Fruit fly (Drosophila melanogaster) whole organism, prepupa: ENCODE data around the gene Datp.

Source experiments
- CG10631 ChIP-seq: fragments of 200-800 bp; sonication (Bioruptor generic); optimal IDR thresholded peaks from 2 replicates; lab custom pipeline; 2016; ENCODE audit warnings: missing biosample characterization, missing genetic modification characterization
- CG10669 ChIP-seq: fragments of 200-800 bp; sonication (Bioruptor generic); optimal IDR thresholded peaks from 3 replicates; lab custom pipeline; 2018; ENCODE audit warnings: missing biosample characterization, mild to moderate bottlenecking, missing genetic modification characterization, moderate library complexity
- CG11294 ChIP-seq: fragments of 200-800 bp; sonication (Bioruptor generic); IDR thresholded peaks from 2 replicates; pipeline ENCODE4 v1.3.6; 2022; ENCODE audit warnings: missing biosample characterization, missing genetic modification characterization
- CG11762 ChIP-seq: fragments of 200-800 bp; sonication (Bioruptor generic); optimal IDR thresholded peaks from 3 replicates; lab custom pipeline; 2016; ENCODE audit warnings: missing biosample characterization, missing genetic modification characterization; ENCODE audit not compliant: insufficient read depth
- CG15336 ChIP-seq: fragments of 200-800 bp; sonication (Bioruptor generic); IDR thresholded peaks from 2 replicates; pipeline ENCODE4 v1.3.6; 2022; ENCODE audit warnings: missing biosample characterization, missing genetic modification characterization
- CG1621 ChIP-seq: fragments of 200-800 bp; sonication (Bioruptor generic); optimal IDR thresholded peaks from 3 replicates; lab custom pipeline; 2018; ENCODE audit warnings: missing biosample characterization, mild to moderate bottlenecking, missing genetic modification characterization
- CG16779 ChIP-seq: fragments of 200-800 bp; sonication (Bioruptor generic); optimal IDR thresholded peaks from 3 replicates; lab custom pipeline; 2017; ENCODE audit warnings: missing biosample characterization, mild to moderate bottlenecking, missing genetic modification characterization
- CG3032 ChIP-seq: fragments of 200-800 bp; optimal IDR thresholded peaks from 2 replicates; lab custom pipeline; 2019; ENCODE audit warnings: missing biosample characterization, mild to moderate bottlenecking, missing genetic modification characterization, moderate library complexity
- CG31627 ChIP-seq: fragments of 200-800 bp; sonication (Bioruptor generic); optimal IDR thresholded peaks from 3 replicates; lab custom pipeline; 2016; ENCODE audit warnings: missing biosample characterization, missing genetic modification characterization
- CG32006 ChIP-seq: fragments of 200-800 bp; sonication (Bioruptor generic); optimal IDR thresholded peaks from 3 replicates; lab custom pipeline; 2017; ENCODE audit warnings: missing biosample characterization, mild to moderate bottlenecking, missing genetic modification characterization
- CG34406 ChIP-seq: fragments of 200-800 bp; sonication (Bioruptor generic); optimal IDR thresholded peaks from 3 replicates; lab custom pipeline; 2016; ENCODE audit warnings: missing biosample characterization, missing genetic modification characterization
- CG3919 ChIP-seq: fragments of 200-800 bp; sonication (Bioruptor generic); optimal IDR thresholded peaks from 3 replicates; lab custom pipeline; 2016; ENCODE audit warnings: missing biosample characterization, missing genetic modification characterization
- CG4318 ChIP-seq: fragments of 200-800 bp; sonication (Bioruptor generic); optimal IDR thresholded peaks from 3 replicates; lab custom pipeline; 2017; ENCODE audit warnings: missing biosample characterization, mild to moderate bottlenecking, missing genetic modification characterization
- CG6163 ChIP-seq: fragments of 200-800 bp; sonication (Bioruptor generic); IDR thresholded peaks from 3 replicates; pipeline ENCODE4 v1.3.6; 2022; ENCODE audit warnings: missing biosample characterization, missing genetic modification characterization
- CG6276 ChIP-seq: fragments of 200-800 bp; sonication (Bioruptor generic); optimal IDR thresholded peaks from 2 replicates; lab custom pipeline; 2017; ENCODE audit warnings: missing biosample characterization, mild to moderate bottlenecking, missing genetic modification characterization
- CG6808 ChIP-seq: fragments of 200-800 bp; sonication (Bioruptor generic); optimal IDR thresholded peaks from 3 replicates; lab custom pipeline; 2017; ENCODE audit warnings: missing biosample characterization, missing genetic modification characterization, mild to moderate bottlenecking, moderate library complexity, missing genetic modification reagents
- CG8119 ChIP-seq: fragments of 200-800 bp; sonication (Bioruptor generic); IDR thresholded peaks from 3 replicates; pipeline ENCODE4 v1.3.6; 2022; ENCODE audit warnings: missing biosample characterization, missing genetic modification characterization
- CG8632 ChIP-seq: fragments of 200-800 bp; sonication (Bioruptor generic); optimal IDR thresholded peaks from 3 replicates; lab custom pipeline; 2016; ENCODE audit warnings: missing biosample characterization, missing genetic modification characterization
- CG9139 ChIP-seq: fragments of 200-800 bp; sonication (Bioruptor generic); optimal IDR thresholded peaks from 3 replicates; lab custom pipeline; 2017; ENCODE audit warnings: missing biosample characterization, mild to moderate bottlenecking, missing genetic modification characterization
- Eip93F ChIP-seq: fragments of 200-800 bp; sonication (Bioruptor generic); optimal IDR thresholded peaks from 2 replicates; lab custom pipeline; 2016; ENCODE audit warnings: missing biosample characterization, mild to moderate bottlenecking, missing genetic modification characterization
- Ets21C ChIP-seq: fragments of 200-800 bp; sonication (Bioruptor generic); optimal IDR thresholded peaks from 3 replicates; lab custom pipeline; 2016; ENCODE audit warnings: missing biosample characterization, missing genetic modification characterization
- Ets96B ChIP-seq: fragments of 200-800 bp; optimal IDR thresholded peaks from 2 replicates; lab custom pipeline; 2019; ENCODE audit warnings: missing biosample characterization, mild to moderate bottlenecking, missing genetic modification characterization, moderate library complexity
- Gug ChIP-seq: fragments of 200-800 bp; sonication (Bioruptor generic); IDR thresholded peaks from 2 replicates; pipeline ENCODE4 v1.3.6; 2022; ENCODE audit warnings: missing biosample characterization, missing genetic modification characterization
- Hr38 ChIP-seq: sonication (Bioruptor generic); optimal IDR thresholded peaks from 2 replicates; lab custom pipeline; 2016; ENCODE audit warnings: missing biosample characterization, missing genetic modification characterization
- Hr39 ChIP-seq: fragments of 200-800 bp; sonication (Bioruptor generic); optimal IDR thresholded peaks from 2 replicates; lab custom pipeline; 2016; ENCODE audit warnings: missing biosample characterization, missing genetic modification characterization
- Hr4 ChIP-seq: fragments of 200-800 bp; sonication (Bioruptor generic); optimal IDR thresholded peaks from 3 replicates; lab custom pipeline; 2016; ENCODE audit warnings: missing biosample characterization, missing genetic modification characterization
- Lpt ChIP-seq: fragments of 200-800 bp; sonication (Bioruptor generic); optimal IDR thresholded peaks from 3 replicates; lab custom pipeline; 2016; ENCODE audit warnings: missing biosample characterization, missing genetic modification characterization
- Met ChIP-seq: fragments of 200-800 bp; sonication (Bioruptor generic); optimal IDR thresholded peaks from 3 replicates; lab custom pipeline; 2016; ENCODE audit warnings: missing biosample characterization, missing genetic modification characterization
- OdsH ChIP-seq: fragments of 200-800 bp; sonication (Bioruptor generic); optimal IDR thresholded peaks from 3 replicates; lab custom pipeline; 2016; ENCODE audit warnings: missing biosample characterization, missing genetic modification characterization
- Smox ChIP-seq: fragments of 200-800 bp; sonication (Bioruptor generic); optimal IDR thresholded peaks from 3 replicates; lab custom pipeline; 2016; ENCODE audit warnings: missing biosample characterization, missing genetic modification characterization
- Sox102F ChIP-seq: fragments of 200-800 bp; sonication (Bioruptor generic); optimal IDR thresholded peaks from 2 replicates; lab custom pipeline; 2016; ENCODE audit warnings: missing biosample characterization, mild to moderate bottlenecking, missing genetic modification characterization
- Sox15 ChIP-seq: fragments of 200-800 bp; sonication (Bioruptor generic); optimal IDR thresholded peaks from 3 replicates; lab custom pipeline; 2016; ENCODE audit warnings: missing biosample characterization, missing genetic modification characterization
- acj6 ChIP-seq: fragments of 200-800 bp; sonication (Bioruptor generic); optimal IDR thresholded peaks from 3 replicates; lab custom pipeline; 2016; ENCODE audit warnings: missing biosample characterization, missing genetic modification characterization
- eg ChIP-seq: fragments of 200-800 bp; sonication (Bioruptor generic); IDR thresholded peaks from 3 replicates; pipeline ENCODE4 v1.3.6; 2022; ENCODE audit warnings: missing biosample characterization, missing genetic modification characterization
- fd59A ChIP-seq: fragments of 200-800 bp; sonication (Bioruptor generic); optimal IDR thresholded peaks from 2 replicates; lab custom pipeline; 2017; ENCODE audit warnings: missing biosample characterization, mild to moderate bottlenecking, missing genetic modification characterization, missing genetic modification reagents
- fd85E ChIP-seq: fragments of 200-800 bp; sonication (Bioruptor generic); optimal IDR thresholded peaks from 3 replicates; lab custom pipeline; 2016; ENCODE audit warnings: missing biosample characterization, missing genetic modification characterization
- fkh ChIP-seq: fragments of 200-800 bp; sonication (Bioruptor generic); optimal IDR thresholded peaks from 3 replicates; lab custom pipeline; 2017; ENCODE audit warnings: missing biosample characterization, mild to moderate bottlenecking, missing genetic modification characterization, moderate library complexity
- lz ChIP-seq: fragments of 200-800 bp; sonication (Bioruptor generic); optimal IDR thresholded peaks from 3 replicates; lab custom pipeline; 2016; ENCODE audit warnings: missing biosample characterization, missing genetic modification characterization
- net ChIP-seq: fragments of 200-800 bp; sonication (Bioruptor generic); optimal IDR thresholded peaks from 3 replicates; lab custom pipeline; 2016; ENCODE audit warnings: missing biosample characterization, missing genetic modification characterization
- salr ChIP-seq, 2 experiments: fragments of 200-800 bp; sonication (Bioruptor generic); optimal IDR thresholded peaks; 3 replicates each; lab custom pipeline; 2016 to 2018; ENCODE audit warnings: missing biosample characterization in 2 of 2, missing genetic modification characterization in 2 of 2, mild to moderate bottlenecking in 1 of 2
- spab ChIP-seq: fragments of 200-800 bp; sonication (Bioruptor generic); optimal IDR thresholded peaks from 2 replicates; lab custom pipeline; 2017; ENCODE audit warnings: missing biosample characterization, mild to moderate bottlenecking, missing genetic modification characterization, missing genetic modification reagents
- ss ChIP-seq, 2 experiments: fragments of 200-800 bp; sonication (Bioruptor generic); optimal IDR thresholded peaks; 2 replicates in 1 of 2; 3 replicates in 1 of 2; lab custom pipeline; 2017 to 2018; ENCODE audit warnings: mild to moderate bottlenecking in 2 of 2, missing biosample characterization in 2 of 2, missing genetic modification characterization in 2 of 2, moderate library complexity in 1 of 2
- svp ChIP-seq: fragments of 200-800 bp; sonication (Bioruptor generic); peaks from one replicate; lab custom pipeline; 2016; ENCODE audit warnings: missing biosample characterization, missing genetic modification characterization
- topi ChIP-seq: fragments of 200-800 bp; sonication (Bioruptor generic); optimal IDR thresholded peaks from 3 replicates; lab custom pipeline; 2016; ENCODE audit warnings: missing biosample characterization, missing genetic modification characterization
- vri ChIP-seq: fragments of 200-800 bp; sonication (Bioruptor generic); optimal IDR thresholded peaks from 3 replicates; lab custom pipeline; 2016; ENCODE audit warnings: missing biosample characterization, mild to moderate bottlenecking, missing genetic modification characterization

The Datp gene

dm6 chr2L:9986402-9987350 lies 48.1 kb upstream of the Datp start (continued):
- TF ChIP-seq CG6808 (GFP tag; lab: Kevin White, UChicago) (peak; percentile 92), CG3032 (peak; percentile 93), Smox (GFP tag; lab: Kevin White, UChicago) (peak; percentile 89), spab (GFP tag; lab: Kevin White, UChicago) (peak; percentile 93), CG11294 (GFP tag; lab: Robert Waterston, UW) (peak; percentile 79), CG31627 (GFP tag; lab: Kevin White, UChicago) (peak; percentile 93), acj6 (GFP tag; lab: Kevin White, UChicago) (peak; percentile 93), CG11762 (GFP tag; lab: Kevin White, UChicago) (peak; percentile 80), Gug (GFP tag; lab: Robert Waterston, UW) (peak; percentile 88), OdsH (peak; percentile 90)

DNA sequence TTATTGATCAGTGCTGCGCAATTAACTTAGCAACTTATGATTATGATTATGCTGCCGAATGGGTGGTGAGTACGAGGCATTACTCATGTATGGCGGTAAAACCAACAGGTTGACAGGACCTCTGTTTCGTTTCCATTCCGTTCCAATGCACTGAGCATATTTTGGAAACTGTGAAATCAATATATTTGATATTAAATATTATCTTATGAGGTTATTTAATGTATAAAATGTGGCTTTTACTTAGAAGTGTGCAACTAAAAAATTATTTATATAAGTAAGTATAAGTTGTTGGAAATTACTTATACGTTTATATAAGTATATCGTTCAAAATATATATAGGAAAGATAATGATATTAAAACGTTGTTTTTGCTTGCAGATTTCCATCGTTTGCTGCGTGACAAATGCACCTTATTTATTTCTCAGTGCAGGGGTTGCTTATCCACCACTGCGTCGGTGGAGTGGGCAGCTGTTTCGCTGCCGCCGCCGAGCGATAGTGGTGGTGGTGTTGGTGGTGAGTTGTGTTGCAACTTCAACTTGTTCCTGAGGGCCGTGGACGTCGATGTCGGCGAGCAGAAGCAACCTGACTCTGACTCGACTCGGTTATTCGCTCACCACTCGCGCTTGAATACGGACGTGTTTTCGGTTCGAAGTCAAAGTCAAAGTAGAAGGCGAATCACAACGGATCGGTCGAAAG lies 45.6 kb upstream of the Datp start, which contains the start of gene bib:
Gene bib, plus strand, starts transcription at position 568 of the 695 bp plus-strand sequence.
- TF ChIP-seq Ets96B (tag; lab: Kevin White, UChicago), result peak; percentile 93
- peak; percentile 76 to 93 for TF ChIP-seq salr (GFP tag; optimal IDR thresholded peaks at IDR 0.05; lab: Kevin White, UChicago)
- peak; percentile 76 for TF ChIP-seq CG6276
- TF ChIP-seq CG11762 (GFP tag; lab: Kevin White, UChicago), result peak; percentile 87
- TF ChIP-seq Smox (GFP tag; lab: Kevin White, UChicago), result peak; percentile 80
- peak; percentile 93 for TF ChIP-seq CG10631 (GFP tag; lab: Kevin White, UChicago)
- peak; percentile 59 for TF ChIP-seq CG31627 (GFP tag; lab: Kevin White, UChicago)
- peak; percentile 90 for TF ChIP-seq svp (GFP tag; lab: Kevin White, UChicago)
- peak; percentile 41; the same call in 1 of the 2 replicates for TF ChIP-seq Gug (GFP tag; lab: Robert Waterston, UW)
- TF ChIP-seq vri (GFP tag; lab: Kevin White, UChicago), result peak; percentile 79
- TF ChIP-seq CG1621 (tag; lab: Kevin White, UChicago), result peak; percentile 76
- TF ChIP-seq ss (GFP tag; optimal IDR thresholded peaks at IDR 0.05; lab: Kevin White, UChicago), result peak; percentile 88 to 91
- TF ChIP-seq Hr39, result peak; percentile 54
- TF ChIP-seq CG8632 (GFP tag; lab: Kevin White, UChicago), result peak; percentile 90
- TF ChIP-seq CG34406 (GFP tag; lab: Kevin White, UChicago), result peak; percentile 92
- peak; percentile 90 for TF ChIP-seq net (GFP tag; lab: Kevin White, UChicago)
- TF ChIP-seq fkh (GFP tag; lab: Kevin White, UChicago), result peak; percentile 25
- peak; percentile 84 for TF ChIP-seq Sox102F (GFP tag; lab: Kevin White, UChicago)
- TF ChIP-seq CG4318 (GFP tag; lab: Kevin White, UChicago), result peak; percentile 84
- TF ChIP-seq CG15336 (GFP tag; lab: Robert Waterston, UW), result peak; percentile 80
- TF ChIP-seq fd85E, result peak; percentile 65
- TF ChIP-seq fd59A (GFP tag; lab: Kevin White, UChicago), result peak; percentile 87
- peak; percentile 82 for TF ChIP-seq CG16779 (tag; lab: Kevin White, UChicago)
- peak; percentile 85 for TF ChIP-seq Lpt (GFP tag; lab: Kevin White, UChicago)
- peak; percentile 89 for TF ChIP-seq CG8119 (GFP tag; lab: Robert Waterston, UW)
- peak; percentile 75; the same call in 2 of the 3 replicates for TF ChIP-seq CG6163 (GFP tag; lab: Robert Waterston, UW)
- peak; percentile 85 for TF ChIP-seq Met (GFP tag; lab: Kevin White, UChicago)
- peak; percentile 89 for TF ChIP-seq spab (GFP tag; lab: Kevin White, UChicago)
- TF ChIP-seq Hr4, result peak; percentile 70
- peak; percentile 92 for TF ChIP-seq CG32006
- TF ChIP-seq acj6 (GFP tag; lab: Kevin White, UChicago), result peak; percentile 90
- TF ChIP-seq OdsH, result peak; percentile 91
- TF ChIP-seq lz (GFP tag; lab: Kevin White, UChicago), result peak; percentile 62
- TF ChIP-seq eg (GFP tag; lab: Robert Waterston, UW), result peak; percentile 63
- peak; percentile 93 for TF ChIP-seq CG3919 (GFP tag; lab: Kevin White, UChicago)
- peak; percentile 60 for TF ChIP-seq Eip93F (GFP tag; lab: Kevin White, UChicago)
- TF ChIP-seq Sox15 (GFP tag; lab: Kevin White, UChicago), result peak; percentile 67
- TF ChIP-seq CG9139, result peak; percentile 86
- TF ChIP-seq topi, result peak; percentile 82
- TF ChIP-seq Hr38 (GFP tag; lab: Kevin White, UChicago), result no peak
- peak; percentile 50 for TF ChIP-seq Ets21C (GFP tag; lab: Kevin White, UChicago)
- peak; percentile 90 for TF ChIP-seq CG10669 (GFP tag; lab: Kevin White, UChicago)
